Worm (Caenorhabditis elegans): Measurements from ENCODE around the gene Y39A1A.16.

- TF ChIP-seq ceh-82 (tag; optimal IDR thresholded peaks at IDR 0.05) (no peak), ztf-1 (GFP tag; conservative IDR thresholded peaks at IDR 0.05) (no peak), nhr-23 (tag; optimal IDR thresholded peaks at IDR 0.05) (no peak), nhr-11 (tag; optimal IDR thresholded peaks at IDR 0.05) (no peak), mdl-1 (tag; optimal IDR thresholded peaks at IDR 0.05) (no peak)
Observed at ce11 chrIII:10634576-10634975, 44.5 kb upstream of the Y39A1A.16 start.
